Worm (Caenorhabditis elegans) whole organism, late embryonic: ENCODE data around the gene W04E12.4.

ENCODE experiments used
- ama-1 ChIP-seq: fragments of 150-350 bp; optimal IDR thresholded peaks from 2 replicates; lab custom pipeline; 2014
- ceh-30 ChIP-seq: fragments of 150-350 bp; optimal IDR thresholded peaks from 2 replicates; lab custom pipeline; 2014; ENCODE audit warnings: missing biosample characterization, missing genetic modification characterization
- elt-2 ChIP-seq: sonication (generic microtip); optimal IDR thresholded peaks from 2 replicates; lab custom pipeline; 2016; ENCODE audit warnings: missing genetic modification reagents, missing genetic modification characterization, missing compliant biosample characterization
- ets-4 ChIP-seq: sonication (generic microtip); optimal IDR thresholded peaks from 2 replicates; lab custom pipeline; 2016; ENCODE audit warnings: missing genetic modification characterization, missing compliant biosample characterization
- hlh-8 ChIP-seq: sonication (generic microtip); optimal IDR thresholded peaks from 2 replicates; lab custom pipeline; 2016; ENCODE audit warnings: missing genotype, missing genetic modification characterization, missing compliant biosample characterization
- lin-11 ChIP-seq: fragments of 200-800 bp; sonication (Bioruptor generic); optimal IDR thresholded peaks from 2 replicates; lab custom pipeline; 2018; ENCODE audit warnings: mild to moderate bottlenecking, missing genetic modification characterization, missing compliant biosample characterization
- odd-2 ChIP-seq: sonication (generic microtip); optimal IDR thresholded peaks from 2 replicates; lab custom pipeline; 2017; ENCODE audit warnings: antibody characterized with exemption, mild to moderate bottlenecking, missing genetic modification characterization, missing compliant biosample characterization
- pqm-1 ChIP-seq: sonication (generic microtip); optimal IDR thresholded peaks from 2 replicates; lab custom pipeline; 2016; ENCODE audit warnings: missing genetic modification characterization, missing compliant biosample characterization
- rnt-1 ChIP-seq: sonication (generic microtip); optimal IDR thresholded peaks from 2 replicates; lab custom pipeline; 2016; ENCODE audit warnings: missing genetic modification characterization, missing compliant biosample characterization
- tbx-2 ChIP-seq: sonication (generic microtip); optimal IDR thresholded peaks from 2 replicates; lab custom pipeline; 2016; ENCODE audit warnings: missing genetic modification characterization, missing compliant biosample characterization
- unc-42 ChIP-seq: sonication (generic microtip); optimal IDR thresholded peaks from 2 replicates; lab custom pipeline; 2016; ENCODE audit warnings: missing genotype, missing genetic modification characterization, missing compliant biosample characterization

- TF ChIP-seq ama-1 (lab: Kevin White, UChicago) (no peak), unc-42 (no peak), elt-2 (tag; lab: Kevin White, UChicago) (no peak), pqm-1 (no peak), hlh-8 (no peak), odd-2 (tag; lab: Kevin White, UChicago) (no peak), rnt-1 (no peak), lin-11 (tag; lab: Kevin White, UChicago) (no peak), ceh-30 (no peak), ets-4 (no peak), tbx-2 (no peak)
These were observed 13.1 kb upstream of the W04E12.4 start, which contains the start of gene Y116F11A.1 for ce11 chrV:19730280-19730679.
